Fruit fly (Drosophila melanogaster) whole organism, embryonic: ENCODE data around the gene Tnks.

Experiments
- kni ChIP-seq: fragments of 200-800 bp; sonication (Bioruptor generic); optimal IDR thresholded peaks from 3 replicates; lab custom pipeline; 2017; ENCODE audit warnings: mild to moderate bottlenecking, missing biosample characterization, missing genetic modification reagents, missing genetic modification characterization
- sd ChIP-seq: fragments of 200-800 bp; sonication (Bioruptor generic); optimal IDR thresholded peaks from 3 replicates; lab custom pipeline; 2018; ENCODE audit warnings: missing biosample characterization, mild to moderate bottlenecking, missing genetic modification characterization, moderate library complexity

- TF ChIP-seq kni (GFP tag; lab: Kevin White, UChicago): no peak
- no peak for TF ChIP-seq sd (tag; lab: Kevin White, UChicago)
Observed at dm6 chr3R:25638961-25639360, 22.1 kb downstream of the Tnks start.
